Worm (Caenorhabditis elegans): Measurements from ENCODE around the gene T27A1.3.

DNA sequence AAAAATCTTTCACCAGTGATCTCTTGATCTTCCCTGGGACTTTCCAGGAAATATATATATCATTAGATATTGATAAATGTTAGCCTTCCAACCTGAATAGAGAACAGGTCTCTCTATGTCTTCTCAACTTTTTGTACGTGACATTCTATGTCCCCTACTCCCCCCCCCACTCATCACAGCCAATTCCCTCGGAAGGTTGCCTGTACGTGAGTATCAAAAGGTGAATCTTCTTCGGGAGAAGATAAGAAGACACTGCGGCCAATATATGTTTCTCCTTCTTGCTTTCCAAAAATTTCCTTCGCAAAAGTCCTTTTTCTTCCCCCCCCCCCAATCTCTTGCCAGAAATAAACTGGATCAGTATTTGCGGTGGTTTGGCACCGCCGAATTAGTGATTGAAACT is 7.1 kb downstream of the T27A1.3 start:
- TF ChIP-seq nhr-12 (tag; optimal IDR thresholded peaks at IDR 0.05) (no peak), lin-15B (tag; optimal IDR thresholded peaks at IDR 0.05) (no peak), fos-1 (tag; optimal IDR thresholded peaks at IDR 0.05) (no peak), nhr-237 (tag; optimal IDR thresholded peaks at IDR 0.05) (no peak), jun-1 (tag; optimal IDR thresholded peaks at IDR 0.05) (no peak)

Data from whole organism, L3 larva.